Worm (Caenorhabditis elegans) whole organism, midembryonic: ENCODE measurements around the gene dpy-2.

Experiments used
- T22C8.4 ChIP-seq: fragments of 200-800 bp; sonication (Bioruptor generic); IDR thresholded peaks from 2 replicates; pipeline ENCODE4 v1.3.6; 2022; ENCODE audit warnings: missing genetic modification characterization, missing compliant biosample characterization
- cog-1 ChIP-seq: sonication (generic microtip); optimal IDR thresholded peaks from 2 replicates; lab custom pipeline; 2016; ENCODE audit warnings: missing genetic modification characterization, missing compliant biosample characterization
- flt-1 ChIP-seq: fragments of 200-800 bp; sonication (Bioruptor generic); IDR thresholded peaks from 2 replicates; pipeline ENCODE4 v1.3.6; 2022; ENCODE audit warnings: missing genetic modification characterization, missing compliant biosample characterization
- klf-2 ChIP-seq: fragments of 200-800 bp; sonication (Bioruptor generic); conservative IDR thresholded peaks from 2 replicates; pipeline ENCODE4 v1.3.6; 2022; ENCODE audit warnings: missing genetic modification reagents, missing genetic modification characterization, missing compliant biosample characterization
- med-1 ChIP-seq: sonication (generic microtip); optimal IDR thresholded peaks from 2 replicates; lab custom pipeline; 2017; ENCODE audit warnings: missing genetic modification characterization, mild to moderate bottlenecking, missing compliant biosample characterization, antibody characterized with exemption, missing genetic modification reagents; ENCODE audit not compliant: insufficient read depth
- ref-1 ChIP-seq: fragments of 200-800 bp; sonication (Bioruptor generic); conservative IDR thresholded peaks from 2 replicates; pipeline ENCODE4 v1.3.6; 2022; ENCODE audit warnings: missing genetic modification reagents, missing genetic modification characterization, missing compliant biosample characterization
- tab-1 ChIP-seq: fragments of 200-800 bp; sonication (Bioruptor generic); IDR thresholded peaks from 2 replicates; pipeline ENCODE4 v1.3.6; 2022; ENCODE audit warnings: missing genetic modification characterization, missing compliant biosample characterization
- ztf-23 ChIP-seq: fragments of 200-800 bp; sonication (Bioruptor generic); IDR thresholded peaks from 2 replicates; pipeline ENCODE4 v1.3.6; 2022; ENCODE audit warnings: missing genetic modification reagents, missing genetic modification characterization, missing compliant biosample characterization
- ztf-29 ChIP-seq: fragments of 200-800 bp; sonication (Bioruptor generic); IDR thresholded peaks from 2 replicates; pipeline ENCODE4 v1.3.6; 2022; ENCODE audit warnings: missing genetic modification reagents, missing genetic modification characterization, missing compliant biosample characterization

The dpy-2 gene

DNA sequence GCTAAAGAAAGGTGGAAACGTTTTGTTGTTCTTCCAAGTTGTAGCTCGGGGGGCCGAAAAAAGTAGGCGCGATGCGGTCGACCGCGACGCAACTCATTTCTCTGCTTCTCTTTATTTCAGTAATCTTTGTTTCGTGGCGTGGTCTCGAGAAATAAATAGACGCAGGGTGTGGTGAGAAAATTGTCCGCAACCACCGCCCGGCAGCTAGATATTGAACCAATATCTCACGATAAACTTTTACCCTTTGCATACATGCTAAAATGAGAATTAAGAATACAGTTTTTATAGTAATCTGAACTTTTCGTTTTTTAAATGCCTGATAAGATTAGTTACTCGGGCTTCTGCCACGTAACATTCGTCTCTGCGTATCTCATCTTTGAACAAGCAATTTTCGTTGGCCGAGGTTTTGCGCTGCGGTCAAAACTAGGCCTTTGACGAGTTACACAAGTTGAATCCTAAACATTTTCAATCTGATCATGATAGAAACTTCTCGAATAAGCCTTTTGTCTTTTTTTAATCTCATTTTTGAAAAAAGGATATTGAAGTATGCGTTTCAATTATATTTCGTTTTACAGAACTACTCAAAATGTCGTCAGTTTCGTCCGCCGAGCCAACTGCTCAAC, 30.3 kb upstream of the dpy-2 start, which contains the start of gene gyf-1:
TSS of gene gyf-1 (plus strand) at position 573 of the 623 bp plus-strand sequence.
- TF ChIP-seq med-1 (GFP tag; lab: Kevin White, UChicago) (no peak), cog-1 (tag; lab: Kevin White, UChicago) (no peak), ztf-29 (GFP tag; lab: Robert Waterston, UW) (no peak), klf-2 (GFP tag; lab: Robert Waterston, UW) (no peak), tab-1 (no peak), T22C8.4 (no peak), flt-1 (GFP tag; lab: Robert Waterston, UW) (no peak), ref-1 (GFP tag; lab: Robert Waterston, UW) (no peak), ztf-23 (GFP tag; lab: Robert Waterston, UW) (no peak)

DNA sequence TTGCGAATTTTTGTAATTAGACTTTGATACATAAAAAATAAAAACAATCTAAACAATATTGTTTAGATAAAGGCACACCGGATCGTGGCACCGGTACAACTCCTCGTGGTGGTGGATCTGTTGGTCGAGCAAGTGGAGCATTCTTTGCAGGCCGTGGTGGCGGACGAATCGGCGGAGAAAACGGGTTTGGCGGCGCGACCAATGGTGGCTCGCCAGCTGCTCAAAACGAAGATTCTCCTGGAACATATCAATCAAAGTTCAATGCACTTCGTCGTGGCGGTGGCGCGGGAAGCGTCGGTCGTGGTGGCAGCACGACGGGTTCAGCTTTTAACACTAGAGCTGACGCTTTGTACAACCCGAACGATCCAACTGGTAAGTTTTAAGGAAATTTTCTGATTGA, 28.1 kb upstream of the dpy-2 start:
- TF ChIP-seq tab-1 (no peak), cog-1 (tag; lab: Kevin White, UChicago) (no peak), T22C8.4 (no peak), klf-2 (GFP tag; lab: Robert Waterston, UW) (no peak), med-1 (GFP tag; lab: Kevin White, UChicago) (no peak), ref-1 (GFP tag; lab: Robert Waterston, UW) (no peak), ztf-29 (GFP tag; lab: Robert Waterston, UW) (no peak)

DNA sequence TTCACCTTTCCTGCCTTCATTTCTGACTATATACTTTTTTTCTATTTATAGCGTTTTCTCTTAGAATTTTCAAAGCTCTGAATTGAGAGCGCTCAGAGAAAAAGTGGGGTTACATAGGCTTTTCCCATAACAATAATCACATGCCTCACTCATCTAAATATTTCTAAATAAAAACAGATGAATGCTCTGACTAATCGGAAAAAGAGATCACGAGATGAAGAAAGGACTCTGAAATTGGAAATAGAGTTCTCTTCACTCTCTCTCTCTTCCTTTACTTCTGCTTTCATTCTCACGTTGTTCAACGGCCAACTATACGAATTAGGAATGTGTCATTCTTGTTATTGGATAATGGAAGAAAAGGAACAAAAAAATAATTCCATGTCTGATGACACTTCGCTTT, 25.0 kb upstream of the dpy-2 start:
- no peak for TF ChIP-seq cog-1 (tag; lab: Kevin White, UChicago)
- no peak for TF ChIP-seq tab-1
- no peak for TF ChIP-seq flt-1 (GFP tag; lab: Robert Waterston, UW)
- no peak for TF ChIP-seq T22C8.4
- TF ChIP-seq ztf-29 (GFP tag; lab: Robert Waterston, UW): no peak
- no peak for TF ChIP-seq ref-1 (GFP tag; lab: Robert Waterston, UW)
- TF ChIP-seq med-1 (GFP tag; lab: Kevin White, UChicago): no peak
- no peak for TF ChIP-seq ztf-23 (GFP tag; lab: Robert Waterston, UW)
- TF ChIP-seq klf-2 (GFP tag; lab: Robert Waterston, UW): no peak

DNA sequence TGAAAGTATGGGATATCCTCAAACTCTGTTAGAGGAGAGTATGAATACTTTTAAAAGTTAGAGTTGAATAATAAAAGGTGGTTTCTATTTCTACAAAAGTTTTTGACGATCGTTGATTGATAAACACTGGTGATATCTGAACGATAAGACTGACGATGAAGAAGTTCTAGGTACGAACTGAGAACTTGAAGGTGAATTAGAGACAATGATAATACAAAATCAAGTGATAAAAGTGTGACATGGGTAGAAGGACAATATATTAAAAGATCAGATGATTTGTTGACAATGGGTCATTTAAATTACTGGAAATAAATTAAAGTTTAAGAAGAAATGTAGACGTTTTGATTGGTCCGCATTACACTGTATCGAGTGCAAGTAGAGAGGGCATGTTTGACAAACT, 18.7 kb upstream of the dpy-2 start, which contains the start of gene C18H9.5:
TSS of gene C18H9.5 (minus strand) at position 179 of the 400 bp plus-strand sequence.
- no peak for TF ChIP-seq ztf-29 (GFP tag; lab: Robert Waterston, UW)
- no peak for TF ChIP-seq cog-1 (tag; lab: Kevin White, UChicago)
- TF ChIP-seq med-1 (GFP tag; lab: Kevin White, UChicago): no peak
- no peak for TF ChIP-seq klf-2 (GFP tag; lab: Robert Waterston, UW)
- no peak for TF ChIP-seq tab-1
- TF ChIP-seq ztf-23 (GFP tag; lab: Robert Waterston, UW): no peak
- TF ChIP-seq ref-1 (GFP tag; lab: Robert Waterston, UW): no peak
- no peak for TF ChIP-seq flt-1 (GFP tag; lab: Robert Waterston, UW)
- TF ChIP-seq T22C8.4: no peak

DNA sequence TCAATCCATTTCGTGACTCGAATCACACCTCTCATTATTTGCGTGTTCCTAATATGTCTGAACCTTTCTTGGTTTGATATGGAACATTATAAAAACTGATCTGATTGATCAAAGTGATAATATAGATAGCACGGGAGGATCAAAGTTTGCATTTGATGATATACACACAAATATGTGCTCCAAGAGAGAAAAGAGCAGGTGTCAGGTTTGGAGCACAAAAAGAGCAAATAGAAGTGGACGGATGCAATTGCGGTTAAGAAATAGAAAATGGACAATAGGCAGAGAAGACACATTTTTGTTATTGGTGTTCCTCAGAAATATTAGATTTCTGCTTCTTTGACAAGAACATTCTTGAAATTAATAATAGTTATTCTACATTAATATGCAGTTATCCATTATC, 15.3 kb upstream of the dpy-2 start, which contains the start of gene C18H9.1:
TSS of gene C18H9.1 (plus strand) at position 301 of the 400 bp plus-strand sequence.
- TF ChIP-seq T22C8.4: no peak
- no peak for TF ChIP-seq flt-1 (GFP tag; lab: Robert Waterston, UW)
- no peak for TF ChIP-seq med-1 (GFP tag; lab: Kevin White, UChicago)
- TF ChIP-seq cog-1 (tag; lab: Kevin White, UChicago): no peak
- no peak for TF ChIP-seq ref-1 (GFP tag; lab: Robert Waterston, UW)
- no peak for TF ChIP-seq ztf-23 (GFP tag; lab: Robert Waterston, UW)
- no peak for TF ChIP-seq tab-1
- no peak for TF ChIP-seq klf-2 (GFP tag; lab: Robert Waterston, UW)
- TF ChIP-seq ztf-29 (GFP tag; lab: Robert Waterston, UW): no peak

DNA sequence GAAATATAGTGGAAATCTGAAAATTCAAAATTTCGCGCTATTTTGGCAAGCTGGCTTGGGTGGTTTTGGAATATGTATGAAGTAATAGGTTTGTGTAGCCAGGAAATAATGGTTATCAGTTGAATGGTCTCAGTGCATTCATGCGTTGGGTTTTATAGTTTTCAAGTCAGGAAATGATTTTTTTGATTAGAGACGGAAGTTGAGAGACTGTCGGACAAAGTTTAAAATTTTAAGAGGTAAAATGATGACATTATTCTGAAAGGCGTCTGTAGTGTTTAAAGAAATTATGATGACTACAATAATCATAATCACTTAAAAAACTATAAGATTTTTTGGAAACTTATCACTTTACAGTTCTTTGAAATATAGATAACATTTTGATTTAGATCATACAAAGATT, 12.6 kb upstream of the dpy-2 start, which contains the start of gene C18H9.6:
TSS of gene C18H9.6 (minus strand) at position 129 of the 400 bp plus-strand sequence.
- no peak for TF ChIP-seq ztf-29 (GFP tag; lab: Robert Waterston, UW)
- no peak for TF ChIP-seq T22C8.4
- no peak for TF ChIP-seq ref-1 (GFP tag; lab: Robert Waterston, UW)
- TF ChIP-seq flt-1 (GFP tag; lab: Robert Waterston, UW): no peak
- no peak for TF ChIP-seq klf-2 (GFP tag; lab: Robert Waterston, UW)
- no peak for TF ChIP-seq ztf-23 (GFP tag; lab: Robert Waterston, UW)
- no peak for TF ChIP-seq med-1 (GFP tag; lab: Kevin White, UChicago)
- TF ChIP-seq cog-1 (tag; lab: Kevin White, UChicago): no peak
- no peak for TF ChIP-seq tab-1

DNA sequence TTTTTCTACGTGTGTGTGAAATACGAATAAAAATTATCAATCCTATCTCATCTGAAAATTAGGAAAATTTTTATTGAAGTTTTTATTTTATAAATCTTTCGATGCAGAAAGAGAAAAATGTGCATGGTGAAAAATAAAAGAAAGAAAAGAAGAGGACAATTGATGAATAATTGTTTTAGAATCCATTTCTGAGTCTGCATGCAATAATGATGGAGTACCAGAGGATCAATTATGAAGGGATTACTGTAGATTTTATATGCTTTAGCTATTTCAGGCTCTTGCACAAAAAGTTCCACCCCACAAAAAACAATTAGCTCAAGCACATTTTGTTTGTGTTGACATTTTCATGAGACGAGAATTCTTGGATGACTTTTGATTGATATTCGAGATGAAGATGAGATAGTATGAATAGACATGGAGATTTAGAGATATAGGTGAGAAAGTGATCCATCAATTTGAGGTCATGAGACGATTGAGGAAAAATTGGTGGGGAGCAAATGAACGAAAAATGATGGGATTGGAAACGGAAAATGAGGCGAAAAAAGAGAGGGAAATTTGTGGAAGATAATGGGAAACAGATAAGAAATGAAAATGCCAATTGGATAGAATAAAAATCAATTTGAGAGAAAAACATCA, 8.4 kb upstream of the dpy-2 start, which contains the start of gene rpy-1:
TSS of gene rpy-1 (minus strand) at position 51 of the 636 bp plus-strand sequence.
- no peak for TF ChIP-seq T22C8.4
- TF ChIP-seq tab-1: no peak
- no peak for TF ChIP-seq ztf-29 (GFP tag; lab: Robert Waterston, UW)
- no peak for TF ChIP-seq klf-2 (GFP tag; lab: Robert Waterston, UW)
- no peak for TF ChIP-seq ztf-23 (GFP tag; lab: Robert Waterston, UW)
- TF ChIP-seq cog-1 (tag; lab: Kevin White, UChicago): no peak
- no peak for TF ChIP-seq med-1 (GFP tag; lab: Kevin White, UChicago)
- TF ChIP-seq flt-1 (GFP tag; lab: Robert Waterston, UW): no peak
- TF ChIP-seq ref-1 (GFP tag; lab: Robert Waterston, UW): no peak

DNA sequence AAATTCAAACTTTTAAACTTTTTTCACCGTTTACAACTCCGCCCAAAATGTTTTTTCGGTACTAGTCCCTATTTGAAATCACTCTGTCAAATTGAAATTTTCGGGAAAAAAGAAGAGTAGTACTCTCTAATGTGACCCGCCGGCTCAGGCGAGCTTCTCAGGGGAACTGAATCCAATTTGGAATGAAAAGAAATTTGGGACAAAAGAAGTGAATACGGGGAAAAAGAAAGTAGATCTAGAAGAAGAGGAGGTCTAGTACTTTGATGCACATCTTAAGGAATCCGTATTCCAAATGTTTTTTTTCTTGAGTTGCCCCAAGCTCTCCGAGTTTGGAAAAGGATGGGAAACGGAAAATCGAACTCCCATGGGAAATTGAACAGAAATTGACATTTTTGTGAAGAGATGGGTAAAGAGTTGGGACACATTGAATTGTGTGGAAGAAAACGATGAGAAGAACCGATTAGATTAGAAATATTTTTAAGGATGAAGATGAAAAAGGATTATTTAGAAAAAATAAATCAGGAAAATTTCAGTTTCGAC, 7.5 kb upstream of the dpy-2 start:
- TF ChIP-seq cog-1 (tag; lab: Kevin White, UChicago) (no peak), ztf-29 (GFP tag; lab: Robert Waterston, UW) (no peak), ref-1 (GFP tag; lab: Robert Waterston, UW) (no peak), flt-1 (GFP tag; lab: Robert Waterston, UW) (no peak), klf-2 (GFP tag; lab: Robert Waterston, UW) (no peak)
